Fruit fly (Drosophila melanogaster): ENCODE results near the gene CG42367.

CG42367 gene

DNA sequence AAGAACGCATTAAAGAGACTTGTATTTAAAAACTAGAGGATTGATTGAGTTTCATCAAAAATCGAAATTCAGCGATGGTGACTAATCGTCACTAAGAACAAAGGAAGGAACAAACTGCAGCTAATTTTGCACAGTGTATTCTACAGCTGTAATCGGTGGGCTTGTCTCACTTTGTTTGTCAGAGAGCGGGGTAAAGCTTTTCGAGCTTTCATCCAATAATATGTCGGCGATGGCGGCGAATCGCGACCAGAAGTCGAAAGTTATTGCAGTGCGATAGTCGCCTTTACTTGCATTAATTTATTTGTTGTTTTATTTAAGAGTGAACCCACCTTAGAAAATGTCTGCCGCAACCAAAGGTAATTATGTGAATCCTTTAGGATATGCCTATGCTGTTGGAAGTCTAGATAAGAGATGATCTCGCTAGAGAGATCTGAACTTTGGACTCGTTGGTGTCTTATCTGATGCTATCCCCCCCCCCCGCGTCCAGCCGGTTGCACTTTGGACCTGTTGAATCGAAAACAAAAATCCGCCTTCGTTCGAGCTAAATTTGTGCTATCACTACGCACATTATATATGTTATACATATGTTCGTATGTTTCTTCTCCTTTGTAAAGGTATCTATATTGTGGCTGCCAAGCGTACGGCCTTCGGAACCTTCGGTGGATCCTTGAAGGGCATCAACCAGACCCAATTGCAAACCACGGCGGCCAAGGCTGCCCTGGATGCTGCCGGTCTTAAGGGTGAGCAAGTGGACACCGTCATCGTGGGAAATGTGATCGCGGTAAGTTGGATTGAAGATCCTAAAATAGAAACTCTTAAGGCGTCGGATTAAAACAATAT, 15.1 kb upstream of the CG42367 start, which contains the start of gene yip2 (continued):
- peak; percentile 67 for TF ChIP-seq Hr38 (GFP tag; optimal IDR thresholded peaks at IDR 0.05)
- TF ChIP-seq topi (GFP tag; optimal IDR thresholded peaks at IDR 0.05) = peak; percentile 82
- peak; percentile 91 for TF ChIP-seq Eip93F (GFP tag; optimal IDR thresholded peaks at IDR 0.05)
- peak; percentile 76 for TF ChIP-seq CG6163 (GFP tag; IDR thresholded peaks at IDR 0.05)
- peak; percentile 73 for TF ChIP-seq Gug (GFP tag; IDR thresholded peaks at IDR 0.05)
- TF ChIP-seq spab (GFP tag; optimal IDR thresholded peaks at IDR 0.05) = peak; percentile 99
- peak; percentile 93 for TF ChIP-seq CG11762 (GFP tag; optimal IDR thresholded peaks at IDR 0.05; ENCODE audit: insufficient read depth)
- TF ChIP-seq eg (GFP tag; IDR thresholded peaks at IDR 0.05) = peak; percentile 91
- TF ChIP-seq CG6854 (GFP tag; optimal IDR thresholded peaks at IDR 0.05) = peak; percentile 100
- peak; percentile 92 for TF ChIP-seq CG8319 (GFP tag; optimal IDR thresholded peaks at IDR 0.05)

DNA sequence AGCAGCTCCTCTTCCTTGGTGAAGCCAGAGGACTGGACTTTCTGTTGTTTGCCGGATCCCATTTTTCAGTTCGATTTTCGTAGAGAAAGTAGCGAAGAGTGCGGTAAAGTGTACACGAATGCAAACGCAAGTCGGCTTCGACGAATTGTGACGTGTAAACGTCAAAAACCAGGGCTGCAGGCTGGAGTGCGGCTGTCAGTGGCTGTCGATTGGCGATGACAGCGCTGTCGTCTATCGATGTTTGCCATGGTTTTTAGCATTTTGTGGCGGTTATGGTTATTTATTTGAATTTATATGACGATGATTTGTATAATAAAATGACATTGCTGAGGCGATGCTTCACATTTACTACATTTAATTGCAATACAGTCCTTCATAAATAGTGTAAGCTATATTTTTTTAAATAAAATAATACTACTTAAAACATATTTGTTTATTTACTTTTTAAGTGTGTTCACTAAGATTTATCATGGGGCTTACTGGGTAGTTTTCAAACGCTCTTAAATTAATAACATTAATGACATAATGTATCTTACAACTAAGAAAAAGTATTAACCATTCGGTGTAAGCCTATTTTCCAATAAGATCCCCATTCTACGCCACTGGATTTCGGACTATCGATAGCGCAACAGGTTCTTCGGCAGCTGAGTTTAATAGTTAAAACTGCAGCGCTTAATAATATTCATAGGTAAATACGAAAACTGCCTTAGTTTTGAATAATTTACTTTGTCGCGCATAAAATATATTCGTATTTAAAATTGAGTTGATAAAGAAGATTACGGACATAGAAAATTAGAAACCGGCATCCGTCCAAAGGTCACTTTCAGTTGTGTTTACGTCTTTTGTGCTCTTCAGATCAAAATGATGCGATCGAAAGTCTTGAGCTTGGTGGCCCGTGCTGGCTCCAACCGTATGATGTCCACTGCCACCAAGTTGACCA, 12.1 kb upstream of the CG42367 start, which contains the start of the genes CG5885 and CG4598:
Gene CG5885, minus strand, starts transcription at position 311 of the 940 bp plus-strand sequence.
Gene CG4598, plus strand, starts transcription at position 599 of the 940 bp plus-strand sequence.
- TF ChIP-seq topi (GFP tag; optimal IDR thresholded peaks at IDR 0.05) = peak; percentile 46
- peak; percentile 53 for TF ChIP-seq CG10669 (GFP tag; optimal IDR thresholded peaks at IDR 0.05)
- peak; percentile 56 for TF ChIP-seq Sox15 (GFP tag; optimal IDR thresholded peaks at IDR 0.05)
- TF ChIP-seq CG4318 (GFP tag; optimal IDR thresholded peaks at IDR 0.05) = peak; percentile 8
- TF ChIP-seq spab (GFP tag; optimal IDR thresholded peaks at IDR 0.05) = peak; percentile 64
- TF ChIP-seq net (GFP tag; optimal IDR thresholded peaks at IDR 0.05) = peak; percentile 87
- peak; percentile 79 for TF ChIP-seq CG6808 (GFP tag; optimal IDR thresholded peaks at IDR 0.05)
- TF ChIP-seq fd59A (GFP tag; optimal IDR thresholded peaks at IDR 0.05) = peak; percentile 32
- TF ChIP-seq Smox (GFP tag; optimal IDR thresholded peaks at IDR 0.05) = peak; percentile 76
- TF ChIP-seq CG6792 (GFP tag; optimal IDR thresholded peaks at IDR 0.05) = peak; percentile 73
- peak; percentile 62 for TF ChIP-seq CG8632 (GFP tag; optimal IDR thresholded peaks at IDR 0.05)
- TF ChIP-seq Sox102F (GFP tag; optimal IDR thresholded peaks at IDR 0.05) = peak; percentile 71
- TF ChIP-seq Blimp-1 (GFP tag; optimal IDR thresholded peaks at IDR 0.05) = peak; percentile 50
- TF ChIP-seq achi (GFP tag; optimal IDR thresholded peaks at IDR 0.05) = peak; percentile 100
- TF ChIP-seq CG34406 (GFP tag; optimal IDR thresholded peaks at IDR 0.05) = peak; percentile 79
- peak; percentile 82 for TF ChIP-seq esn (GFP tag; optimal IDR thresholded peaks at IDR 0.05)
- TF ChIP-seq Gug (GFP tag; IDR thresholded peaks at IDR 0.05) = peak; percentile 46
- TF ChIP-seq Hr4 (GFP tag; optimal IDR thresholded peaks at IDR 0.05) = peak; percentile 89
- peak; percentile 90 for TF ChIP-seq CG6276 (GFP tag; optimal IDR thresholded peaks at IDR 0.05)
- peak; percentile 7 for TF ChIP-seq CG6854 (GFP tag; optimal IDR thresholded peaks at IDR 0.05)
- TF ChIP-seq CG31627 (GFP tag; optimal IDR thresholded peaks at IDR 0.05) = peak; percentile 57
- peak; percentile 48 for TF ChIP-seq CG8319 (GFP tag; optimal IDR thresholded peaks at IDR 0.05)
- TF ChIP-seq CG11762 (GFP tag; optimal IDR thresholded peaks at IDR 0.05; ENCODE audit: insufficient read depth) = peak; percentile 47
- peak; percentile 83 to 86 for TF ChIP-seq ss (GFP tag; optimal IDR thresholded peaks at IDR 0.05)
- TF ChIP-seq cyc (GFP tag; optimal IDR thresholded peaks at IDR 0.05) = peak; percentile 55
- TF ChIP-seq CG7368 (GFP tag; optimal IDR thresholded peaks at IDR 0.05) = peak; percentile 50
- TF ChIP-seq dac (GFP tag; optimal IDR thresholded peaks at IDR 0.05) = peak; percentile 33
- peak; percentile 80 for TF ChIP-seq Met (GFP tag; optimal IDR thresholded peaks at IDR 0.05)
- peak; percentile 73 for TF ChIP-seq CG32006 (GFP tag; optimal IDR thresholded peaks at IDR 0.05)
- TF ChIP-seq Eip75B (GFP tag; optimal IDR thresholded peaks at IDR 0.05) = peak; percentile 75
- peak; percentile 73 for TF ChIP-seq CG8119 (GFP tag; IDR thresholded peaks at IDR 0.05)
- TF ChIP-seq CG1621 (tag; optimal IDR thresholded peaks at IDR 0.05) = peak; percentile 21
- TF ChIP-seq CG3032 (tag; optimal IDR thresholded peaks at IDR 0.05) = peak; percentile 63
- no peak; the same call in none of the 2 replicates for TF ChIP-seq CG15336 (GFP tag; IDR thresholded peaks at IDR 0.05)
- TF ChIP-seq CG9139 (GFP tag; optimal IDR thresholded peaks at IDR 0.05) = peak; percentile 85
- peak; percentile 67 for TF ChIP-seq Sox14 (GFP tag; optimal IDR thresholded peaks at IDR 0.05)
- TF ChIP-seq lz (GFP tag; optimal IDR thresholded peaks at IDR 0.05) = peak; percentile 77
- TF ChIP-seq dsx (GFP tag; optimal IDR thresholded peaks at IDR 0.05; ENCODE audit: poor library complexity, severe bottlenecking) = peak; percentile 35
- peak; percentile 76 for TF ChIP-seq CG3919 (GFP tag; optimal IDR thresholded peaks at IDR 0.05)
- peak in 1 of 2 experiments; percentile 79 for TF ChIP-seq salr (GFP tag; optimal IDR thresholded peaks at IDR 0.05)
